Worm (Caenorhabditis elegans) whole organism, late embryonic: Measurements from ENCODE around the gene R160.10.

ENCODE experiments used
- C08G9.2 ChIP-seq: sonication (generic microtip); optimal IDR thresholded peaks from 2 replicates; lab custom pipeline; 2016; ENCODE audit warnings: mild to moderate bottlenecking, missing genetic modification characterization, moderate library complexity, missing compliant biosample characterization
- C38D4.7 ChIP-seq: fragments of 200-800 bp; sonication (Bioruptor generic); optimal IDR thresholded peaks from 2 replicates; lab custom pipeline; 2018; ENCODE audit warnings: mild to moderate bottlenecking, missing genetic modification characterization, moderate library complexity, missing compliant biosample characterization
- F13H6.1 ChIP-seq: sonication (generic microtip); optimal IDR thresholded peaks from 2 replicates; lab custom pipeline; 2016; ENCODE audit warnings: missing genetic modification characterization, missing compliant biosample characterization
- K02D7.2 ChIP-seq: sonication (generic microtip); optimal IDR thresholded peaks from 2 replicates; lab custom pipeline; 2017; ENCODE audit warnings: mild to moderate bottlenecking, missing genetic modification characterization, missing compliant biosample characterization
- K09A11.1 ChIP-seq: sonication (generic microtip); optimal IDR thresholded peaks from 2 replicates; lab custom pipeline; 2017; ENCODE audit warnings: antibody characterized with exemption, mild to moderate bottlenecking, missing genetic modification characterization, missing compliant biosample characterization; ENCODE audit not compliant: insufficient read depth
- ahr-1 ChIP-seq: sonication (generic microtip); optimal IDR thresholded peaks from 2 replicates; lab custom pipeline; 2016; ENCODE audit warnings: missing genetic modification characterization, missing compliant biosample characterization
- ceh-14 ChIP-seq: sonication (generic microtip); optimal IDR thresholded peaks from 2 replicates; lab custom pipeline; 2016; ENCODE audit warnings: missing genotype, missing genetic modification characterization, missing compliant biosample characterization
- ceh-18 ChIP-seq: sonication (generic microtip); optimal IDR thresholded peaks from 2 replicates; lab custom pipeline; 2016; ENCODE audit warnings: missing genetic modification characterization, missing compliant biosample characterization
- ceh-19 ChIP-seq: fragments of 200-800 bp; sonication (Bioruptor generic); optimal IDR thresholded peaks from 2 replicates; lab custom pipeline; 2018; ENCODE audit warnings: mild to moderate bottlenecking, missing genetic modification characterization, missing compliant biosample characterization
- ceh-22 ChIP-seq: sonication (generic microtip); optimal IDR thresholded peaks from 2 replicates; lab custom pipeline; 2017; ENCODE audit warnings: missing biosample characterization, missing genetic modification characterization
- ceh-24 ChIP-seq: sonication (generic microtip); optimal IDR thresholded peaks from 2 replicates; lab custom pipeline; 2016; ENCODE audit warnings: mild to moderate bottlenecking, missing genetic modification characterization, missing compliant biosample characterization
- ceh-30 ChIP-seq: fragments of 150-350 bp; optimal IDR thresholded peaks from 2 replicates; lab custom pipeline; 2014; ENCODE audit warnings: missing biosample characterization, missing genetic modification characterization
- ceh-31 ChIP-seq: sonication (generic microtip); optimal IDR thresholded peaks from 2 replicates; lab custom pipeline; 2016; ENCODE audit warnings: missing genetic modification characterization, missing compliant biosample characterization
- ceh-34 ChIP-seq: sonication (generic microtip); optimal IDR thresholded peaks from 2 replicates; lab custom pipeline; 2016; ENCODE audit warnings: mild to moderate bottlenecking, missing genetic modification characterization, missing compliant biosample characterization
- ceh-45 ChIP-seq: fragments of 200-800 bp; sonication (Bioruptor generic); IDR thresholded peaks from 2 replicates; pipeline ENCODE4 v1.3.6; 2022; ENCODE audit warnings: missing genetic modification reagents, missing genetic modification characterization, missing compliant biosample characterization
- ceh-48 ChIP-seq: sonication (generic microtip); optimal IDR thresholded peaks from 2 replicates; lab custom pipeline; 2016; ENCODE audit warnings: missing genetic modification characterization, inconsistent platforms, missing compliant biosample characterization
- ceh-9 ChIP-seq: sonication (generic microtip); optimal IDR thresholded peaks from 2 replicates; lab custom pipeline; 2016; ENCODE audit warnings: mild to moderate bottlenecking, missing genetic modification characterization, inconsistent platforms, missing compliant biosample characterization
- dve-1 ChIP-seq: sonication (generic microtip); optimal IDR thresholded peaks from 2 replicates; lab custom pipeline; 2017; ENCODE audit warnings: antibody characterized with exemption, mild to moderate bottlenecking, missing genetic modification characterization, missing compliant biosample characterization
- ets-4 ChIP-seq: sonication (generic microtip); optimal IDR thresholded peaks from 2 replicates; lab custom pipeline; 2016; ENCODE audit warnings: missing genetic modification characterization, missing compliant biosample characterization
- fax-1 ChIP-seq: sonication (generic microtip); optimal IDR thresholded peaks from 2 replicates; lab custom pipeline; 2016; ENCODE audit warnings: missing genotype, missing genetic modification characterization, missing compliant biosample characterization
- fkh-10 ChIP-seq: fragments of 150-350 bp; optimal IDR thresholded peaks from 2 replicates; lab custom pipeline; 2014; ENCODE audit warnings: missing biosample characterization, missing genetic modification reagents, missing genetic modification characterization
- fkh-6 ChIP-seq: sonication (generic microtip); optimal IDR thresholded peaks from 2 replicates; lab custom pipeline; 2016; ENCODE audit warnings: missing genetic modification characterization, missing compliant biosample characterization
- gmeb-2 ChIP-seq: sonication (generic microtip); optimal IDR thresholded peaks from 2 replicates; lab custom pipeline; 2016; ENCODE audit warnings: missing genetic modification characterization, inconsistent platforms, missing compliant biosample characterization
- hlh-13 ChIP-seq: fragments of 200-800 bp; sonication (Bioruptor generic); optimal IDR thresholded peaks from 2 replicates; lab custom pipeline; 2018; ENCODE audit warnings: mild to moderate bottlenecking, missing genetic modification characterization, missing compliant biosample characterization
- hlh-15 ChIP-seq: sonication (generic microtip); optimal IDR thresholded peaks from 2 replicates; lab custom pipeline; 2016; ENCODE audit warnings: missing genetic modification characterization, missing compliant biosample characterization
- hlh-30 ChIP-seq: sonication (generic microtip); optimal IDR thresholded peaks from 2 replicates; lab custom pipeline; 2017; ENCODE audit warnings: antibody characterized with exemption, missing genetic modification characterization, missing compliant biosample characterization; ENCODE audit not compliant: insufficient read depth
- hlh-8 ChIP-seq: sonication (generic microtip); optimal IDR thresholded peaks from 2 replicates; lab custom pipeline; 2016; ENCODE audit warnings: missing genotype, missing genetic modification characterization, missing compliant biosample characterization
- lin-11 ChIP-seq: fragments of 200-800 bp; sonication (Bioruptor generic); optimal IDR thresholded peaks from 2 replicates; lab custom pipeline; 2018; ENCODE audit warnings: mild to moderate bottlenecking, missing genetic modification characterization, missing compliant biosample characterization
- madf-2 ChIP-seq: sonication (generic microtip); optimal IDR thresholded peaks from 2 replicates; lab custom pipeline; 2017; ENCODE audit warnings: missing genetic modification characterization, missing compliant biosample characterization
- mec-3 ChIP-seq: sonication (generic microtip); optimal IDR thresholded peaks from 2 replicates; lab custom pipeline; 2016; ENCODE audit warnings: borderline replicate concordance, missing genetic modification characterization, missing compliant biosample characterization
- nfya-1 ChIP-seq: sonication (generic microtip); optimal IDR thresholded peaks from 2 replicates; lab custom pipeline; 2017; ENCODE audit warnings: missing genetic modification characterization, mild to moderate bottlenecking, missing compliant biosample characterization, antibody characterized with exemption, moderate library complexity
- nhr-11 ChIP-seq: fragments of 150-350 bp; optimal IDR thresholded peaks from 2 replicates; lab custom pipeline; 2014; ENCODE audit warnings: missing biosample characterization, missing genetic modification characterization
- odd-2 ChIP-seq: sonication (generic microtip); optimal IDR thresholded peaks from 2 replicates; lab custom pipeline; 2017; ENCODE audit warnings: antibody characterized with exemption, mild to moderate bottlenecking, missing genetic modification characterization, missing compliant biosample characterization
- pat-9 ChIP-seq: fragments of 200-800 bp; sonication (Bioruptor generic); optimal IDR thresholded peaks from 2 replicates; lab custom pipeline; 2018; ENCODE audit warnings: mild to moderate bottlenecking, missing genetic modification characterization, moderate library complexity, missing compliant biosample characterization
- pha-2 ChIP-seq: sonication (generic microtip); optimal IDR thresholded peaks from 2 replicates; lab custom pipeline; 2017; ENCODE audit warnings: mild to moderate bottlenecking, missing genetic modification characterization, missing compliant biosample characterization
- pqm-1 ChIP-seq: sonication (generic microtip); optimal IDR thresholded peaks from 2 replicates; lab custom pipeline; 2016; ENCODE audit warnings: missing genetic modification characterization, missing compliant biosample characterization
- sox-2 ChIP-seq: fragments of 200-800 bp; sonication (Bioruptor generic); IDR thresholded peaks from 2 replicates; pipeline ENCODE4 v1.3.6; 2022; ENCODE audit warnings: missing genetic modification reagents, missing genetic modification characterization, missing compliant biosample characterization
- syd-9 ChIP-seq: sonication (generic microtip); optimal IDR thresholded peaks from 2 replicates; lab custom pipeline; 2016; ENCODE audit warnings: mild to moderate bottlenecking, missing genetic modification characterization, moderate library complexity, missing compliant biosample characterization
- tbx-2 ChIP-seq: sonication (generic microtip); optimal IDR thresholded peaks from 2 replicates; lab custom pipeline; 2016; ENCODE audit warnings: missing genetic modification characterization, missing compliant biosample characterization
- unc-86 ChIP-seq: sonication (generic microtip); optimal IDR thresholded peaks from 2 replicates; lab custom pipeline; 2016; ENCODE audit warnings: missing genetic modification characterization, missing compliant biosample characterization
- zip-5 ChIP-seq: sonication (generic microtip); optimal IDR thresholded peaks from 2 replicates; lab custom pipeline; 2016; ENCODE audit warnings: missing genetic modification characterization, missing compliant biosample characterization
- ztf-16 ChIP-seq: sonication (generic microtip); optimal IDR thresholded peaks from 2 replicates; lab custom pipeline; 2017; ENCODE audit warnings: missing genetic modification characterization, missing compliant biosample characterization

The R160.10 gene

ce11 chrX:4383316-4383936 lies 16.1 kb upstream of the R160.10 start, which contains the start of gene lst-2:
Gene lst-2, minus strand, starts transcription at chrX:4383366.
- TF ChIP-seq fkh-10 (GFP tag; lab: Kevin White, UChicago): no peak
- no peak for TF ChIP-seq hlh-13
- TF ChIP-seq nfya-1: no peak
- no peak for TF ChIP-seq madf-2
- no peak for TF ChIP-seq ceh-45 (GFP tag; lab: Robert Waterston, UW)
- no peak for TF ChIP-seq C38D4.7 (GFP tag; lab: Kevin White, UChicago)
- TF ChIP-seq ceh-24 (tag; lab: Kevin White, UChicago): no peak
- TF ChIP-seq hlh-30 (tag; lab: Kevin White, UChicago): no peak
- no peak for TF ChIP-seq ceh-14 (tag; lab: Kevin White, UChicago)
- no peak for TF ChIP-seq ceh-31 (tag; lab: Kevin White, UChicago)
- no peak for TF ChIP-seq dve-1
- no peak for TF ChIP-seq C08G9.2 (tag; lab: Kevin White, UChicago)

ce11 chrX:4377689-4378088 lies 10.4 kb upstream of the R160.10 start, which contains the start of gene R160.12:
Gene R160.12, minus strand, starts transcription at chrX:4377789.
- no peak for TF ChIP-seq syd-9 (tag; lab: Kevin White, UChicago)
- no peak for TF ChIP-seq pqm-1
- TF ChIP-seq K02D7.2 (tag; lab: Kevin White, UChicago): no peak
- no peak for TF ChIP-seq ceh-18
- no peak for TF ChIP-seq ceh-31 (tag; lab: Kevin White, UChicago)
- TF ChIP-seq zip-5 (tag; lab: Kevin White, UChicago): no peak
- no peak for TF ChIP-seq fkh-10 (GFP tag; lab: Kevin White, UChicago)
- no peak for TF ChIP-seq K09A11.1 (tag; lab: Kevin White, UChicago)
- TF ChIP-seq ceh-30 (tag; lab: Kevin White, UChicago): no peak
- no peak for TF ChIP-seq ceh-45 (GFP tag; lab: Robert Waterston, UW)
- TF ChIP-seq tbx-2: no peak
- no peak for TF ChIP-seq ahr-1 (tag; lab: Kevin White, UChicago)
- TF ChIP-seq, all 69 proteins: peak for 0

- TF ChIP-seq unc-86 (tag; lab: Kevin White, UChicago): no peak
- TF ChIP-seq F13H6.1 (tag; lab: Kevin White, UChicago): no peak
- no peak for TF ChIP-seq mec-3
- TF ChIP-seq odd-2 (tag; lab: Kevin White, UChicago): no peak
- TF ChIP-seq pha-2 (tag; lab: Kevin White, UChicago): no peak
- no peak for TF ChIP-seq fkh-6 (tag; lab: Kevin White, UChicago)
- TF ChIP-seq zip-5 (tag; lab: Kevin White, UChicago): no peak
- no peak for TF ChIP-seq ceh-34
- TF ChIP-seq ceh-30 (tag; lab: Kevin White, UChicago): no peak
- no peak for TF ChIP-seq ceh-24 (tag; lab: Kevin White, UChicago)
- no peak for TF ChIP-seq fax-1
- no peak for TF ChIP-seq hlh-15 (tag; lab: Kevin White, UChicago)
- TF ChIP-seq pat-9 (tag; lab: Kevin White, UChicago): no peak
- TF ChIP-seq ceh-48 (tag; lab: Kevin White, UChicago): no peak
- no peak for TF ChIP-seq gmeb-2 (tag; lab: Kevin White, UChicago)
- TF ChIP-seq pqm-1: no peak
- TF ChIP-seq tbx-2: no peak
Measured at ce11 chrX:4376801-4377200, 9.5 kb upstream of the R160.10 start, which contains the start of gene R160.2. Gene R160.2, minus strand, starts transcription at chrX:4376901.

- TF ChIP-seq lin-11 (tag; lab: Kevin White, UChicago): no peak
- no peak for TF ChIP-seq hlh-8 (tag; lab: Kevin White, UChicago)
- no peak for TF ChIP-seq sox-2 (GFP tag; lab: Robert Waterston, UW)
- TF ChIP-seq ceh-19 (GFP tag; lab: Kevin White, UChicago): no peak
- no peak for TF ChIP-seq ceh-24 (tag; lab: Kevin White, UChicago)
- no peak for TF ChIP-seq hlh-15 (tag; lab: Kevin White, UChicago)
- TF ChIP-seq ztf-16 (tag; lab: Kevin White, UChicago): no peak
- no peak for TF ChIP-seq unc-86 (tag; lab: Kevin White, UChicago)
- no peak for TF ChIP-seq nhr-11 (tag; lab: Kevin White, UChicago)
- TF ChIP-seq C08G9.2 (tag; lab: Kevin White, UChicago): no peak
- TF ChIP-seq ets-4 (tag; lab: Kevin White, UChicago): no peak
- TF ChIP-seq ceh-22 (tag; lab: Kevin White, UChicago): no peak
- no peak for TF ChIP-seq ceh-9 (tag; lab: Kevin White, UChicago)
- no peak for TF ChIP-seq dve-1
Measured at ce11 chrX:4373123-4373522, 5.8 kb upstream of the R160.10 start, which contains the start of gene R160.6. Gene R160.6, minus strand, starts transcription at chrX:4373223.
